Fruit fly (Drosophila melanogaster) whole organism, adult: Measurements from ENCODE around the gene CG7168.

Source experiments
- CG11617 ChIP-seq: fragments of 200-800 bp; sonication (Bioruptor generic); optimal IDR thresholded peaks from 2 replicates; lab custom pipeline; 2017; ENCODE audit warnings: mild to moderate bottlenecking, missing biosample characterization, missing genetic modification reagents, missing genetic modification characterization
- CG12768 ChIP-seq: fragments of 200-800 bp; sonication (Bioruptor generic); optimal IDR thresholded peaks from 2 replicates; lab custom pipeline; 2017; ENCODE audit warnings: missing biosample characterization, missing genetic modification characterization, mild to moderate bottlenecking, moderate library complexity, missing genetic modification reagents
- CG14711 ChIP-seq: fragments of 200-800 bp; sonication (Bioruptor generic); optimal IDR thresholded peaks from 2 replicates; lab custom pipeline; 2018; ENCODE audit warnings: missing biosample characterization, mild to moderate bottlenecking, missing genetic modification characterization, moderate library complexity
- CG1620 ChIP-seq: fragments of 200-800 bp; sonication (Bioruptor generic); optimal IDR thresholded peaks from 2 replicates; lab custom pipeline; 2016; ENCODE audit warnings: missing biosample characterization, missing genetic modification characterization
- CG33017 ChIP-seq: fragments of 200-800 bp; sonication (Bioruptor generic); optimal IDR thresholded peaks from 2 replicates; lab custom pipeline; 2018; ENCODE audit warnings: missing biosample characterization, mild to moderate bottlenecking, missing genetic modification characterization, moderate library complexity
- CG5204 ChIP-seq: fragments of 200-800 bp; sonication (Bioruptor generic); optimal IDR thresholded peaks from 2 replicates; lab custom pipeline; 2016; ENCODE audit warnings: missing biosample characterization, missing genetic modification characterization
- CG7045 ChIP-seq: fragments of 200-800 bp; sonication (Bioruptor generic); optimal IDR thresholded peaks from 2 replicates; lab custom pipeline; 2017; ENCODE audit warnings: missing biosample characterization, mild to moderate bottlenecking, missing genetic modification characterization
- CG7101 ChIP-seq: fragments of 200-800 bp; sonication (Bioruptor generic); optimal IDR thresholded peaks from 2 replicates; lab custom pipeline; 2018; ENCODE audit warnings: missing biosample characterization, mild to moderate bottlenecking, missing genetic modification characterization, moderate library complexity
- Clk ChIP-seq: fragments of 200-800 bp; sonication (Bioruptor generic); optimal IDR thresholded peaks from 2 replicates; lab custom pipeline; 2017; ENCODE audit warnings: missing biosample characterization, missing genetic modification characterization
- Crg-1 ChIP-seq: fragments of 200-800 bp; sonication (Bioruptor generic); optimal IDR thresholded peaks from 2 replicates; lab custom pipeline; 2016; ENCODE audit warnings: missing biosample characterization, missing genetic modification characterization
- Hr96 ChIP-seq: fragments of 200-800 bp; sonication (Bioruptor generic); optimal IDR thresholded peaks from 2 replicates; lab custom pipeline; 2016; ENCODE audit warnings: missing biosample characterization, missing genetic modification characterization
- Mnt ChIP-seq: fragments of 200-800 bp; sonication (Bioruptor generic); optimal IDR thresholded peaks from 2 replicates; lab custom pipeline; 2016; ENCODE audit warnings: missing biosample characterization, mild to moderate bottlenecking, missing genetic modification characterization
- bab1 ChIP-seq: fragments of 200-800 bp; sonication (Bioruptor generic); optimal IDR thresholded peaks from 3 replicates; lab custom pipeline; 2019; ENCODE audit warnings: missing biosample characterization, mild to moderate bottlenecking, missing genetic modification characterization, moderate library complexity
- cic ChIP-seq: fragments of 200-800 bp; sonication (Bioruptor generic); optimal IDR thresholded peaks from 2 replicates; lab custom pipeline; 2017; ENCODE audit warnings: missing biosample characterization, mild to moderate bottlenecking, missing genetic modification characterization, moderate library complexity
- cnc ChIP-seq, 2 experiments: fragments of >200 bp; optimal IDR thresholded peaks; 2 replicates each; lab custom pipeline; 2017
- kay ChIP-seq: fragments of 200-800 bp; sonication (Bioruptor generic); peaks from one replicate; lab custom pipeline; 2016; ENCODE audit warnings: missing biosample characterization, missing genetic modification characterization, borderline replicate concordance
- ovo ChIP-seq: fragments of 200-800 bp; sonication (Bioruptor generic); optimal IDR thresholded peaks from 2 replicates; lab custom pipeline; 2016; ENCODE audit warnings: missing biosample characterization, missing genetic modification characterization
- pad ChIP-seq: fragments of 200-800 bp; sonication (Bioruptor generic); optimal IDR thresholded peaks from 3 replicates; lab custom pipeline; 2017; ENCODE audit warnings: missing biosample characterization, missing genetic modification characterization, mild to moderate bottlenecking, moderate library complexity, missing genetic modification reagents
- tj ChIP-seq: fragments of 200-800 bp; sonication (Bioruptor generic); optimal IDR thresholded peaks from 3 replicates; lab custom pipeline; 2017; ENCODE audit warnings: missing biosample characterization, mild to moderate bottlenecking, missing genetic modification characterization, moderate library complexity
- toe ChIP-seq: fragments of 200-800 bp; sonication (Bioruptor generic); optimal IDR thresholded peaks from 2 replicates; lab custom pipeline; 2016; ENCODE audit warnings: missing biosample characterization, missing genetic modification characterization

CG7168 gene

dm6 chr3R:18199177-18199884, 26.6 kb downstream of the CG7168 start, which contains the start of the genes Ssdp and CG7985:
Ssdp (minus strand) TSS chr3R:18199595.
CG7985 (plus strand) TSS chr3R:18199857.
- TF ChIP-seq cic (no peak), CG7045 (no peak), kay (peak; percentile 57), CG33017 (peak; percentile 25)

- TF ChIP-seq Mnt (GFP tag; lab: Kevin White, UChicago) (peak; percentile 65), bab1 (GFP tag; lab: Kevin White, UChicago) (no peak), CG33017 (peak; percentile 14), CG11617 (peak; percentile 60), Crg-1 (GFP tag; lab: Kevin White, UChicago) (peak; percentile 34), cic (peak; percentile 80), CG14711 (tag; lab: Kevin White, UChicago) (peak; percentile 15), pad (GFP tag; lab: Kevin White, UChicago) (peak; percentile 36), toe (no peak), tj (GFP tag; lab: Kevin White, UChicago) (peak; percentile 56), CG5204 (GFP tag; lab: Kevin White, UChicago) (no peak), CG12768 (GFP tag; lab: Kevin White, UChicago) (peak; percentile 73), kay (no peak), Hr96 (GFP tag; lab: Kevin White, UChicago) (peak; percentile 4), CG7045 (peak; percentile 55), Clk (GFP tag; lab: Kevin White, UChicago) (peak; percentile 25), ovo (GFP tag; lab: Kevin White, UChicago) (peak; percentile 46), CG7101 (tag; lab: Kevin White, UChicago) (peak; percentile 64), cnc (optimal IDR thresholded peaks at IDR 0.05; lab: Kevin White, UChicago) (no peak), CG1620 (peak; percentile 59)
Observed at dm6 chr3R:18198518-18199118, 27.3 kb downstream of the CG7168 start.

dm6 chr3R:18197802-18198148, 28.1 kb downstream of the CG7168 start:
- no peak for TF ChIP-seq Hr96 (GFP tag; lab: Kevin White, UChicago)
- no peak for TF ChIP-seq toe
- TF ChIP-seq pad (GFP tag; lab: Kevin White, UChicago) = no peak
- no peak for TF ChIP-seq cnc (optimal IDR thresholded peaks at IDR 0.05; lab: Kevin White, UChicago)
- no peak for TF ChIP-seq CG12768 (GFP tag; lab: Kevin White, UChicago)
- no peak for TF ChIP-seq tj (GFP tag; lab: Kevin White, UChicago)
- no peak for TF ChIP-seq CG33017
- no peak for TF ChIP-seq Mnt (GFP tag; lab: Kevin White, UChicago)
- TF ChIP-seq CG7101 (tag; lab: Kevin White, UChicago) = no peak
- TF ChIP-seq CG11617 = no peak
- TF ChIP-seq Clk (GFP tag; lab: Kevin White, UChicago) = no peak
- TF ChIP-seq Crg-1 (GFP tag; lab: Kevin White, UChicago) = no peak
- TF ChIP-seq CG5204 (GFP tag; lab: Kevin White, UChicago) = no peak
- no peak for TF ChIP-seq kay
- no peak for TF ChIP-seq CG1620
- no peak for TF ChIP-seq ovo (GFP tag; lab: Kevin White, UChicago)
- TF ChIP-seq CG7045 = no peak
- TF ChIP-seq cic = no peak
- TF ChIP-seq bab1 (GFP tag; lab: Kevin White, UChicago) = no peak
- no peak for TF ChIP-seq CG14711 (tag; lab: Kevin White, UChicago)

dm6 chr3R:18196991-18197801, 28.7 kb downstream of the CG7168 start:
- TF ChIP-seq CG7045 = peak; percentile 45
- peak; percentile 32 for TF ChIP-seq pad (GFP tag; lab: Kevin White, UChicago)
- peak; percentile 7 for TF ChIP-seq CG12768 (GFP tag; lab: Kevin White, UChicago)
- peak; percentile 29 for TF ChIP-seq CG33017
- no peak for TF ChIP-seq Crg-1 (GFP tag; lab: Kevin White, UChicago)
- TF ChIP-seq kay = no peak
- TF ChIP-seq CG14711 (tag; lab: Kevin White, UChicago) = peak; percentile 23
- TF ChIP-seq toe = peak; percentile 66
- TF ChIP-seq ovo (GFP tag; lab: Kevin White, UChicago) = peak; percentile 83
- TF ChIP-seq tj (GFP tag; lab: Kevin White, UChicago) = peak; percentile 71
- no peak for TF ChIP-seq cnc (optimal IDR thresholded peaks at IDR 0.05; lab: Kevin White, UChicago)
- peak; percentile 46 for TF ChIP-seq CG7101 (tag; lab: Kevin White, UChicago)
- peak; percentile 89 for TF ChIP-seq cic
- TF ChIP-seq CG1620 = no peak
- TF ChIP-seq Clk (GFP tag; lab: Kevin White, UChicago) = no peak
- TF ChIP-seq CG5204 (GFP tag; lab: Kevin White, UChicago) = peak; percentile 68
- peak; percentile 76 for TF ChIP-seq CG11617
- TF ChIP-seq Mnt (GFP tag; lab: Kevin White, UChicago) = peak; percentile 51
- TF ChIP-seq bab1 (GFP tag; lab: Kevin White, UChicago) = peak; percentile 61
- peak; percentile 52 for TF ChIP-seq Hr96 (GFP tag; lab: Kevin White, UChicago)

dm6 chr3R:18196622-18196990, 29.3 kb downstream of the CG7168 start:
- TF ChIP-seq bab1 (GFP tag; lab: Kevin White, UChicago) = no peak
- TF ChIP-seq CG7101 (tag; lab: Kevin White, UChicago) = no peak
- no peak for TF ChIP-seq kay
- TF ChIP-seq ovo (GFP tag; lab: Kevin White, UChicago) = no peak
- TF ChIP-seq CG7045 = no peak
- TF ChIP-seq CG11617 = no peak
- no peak for TF ChIP-seq CG1620
